Fruit fly (Drosophila melanogaster) Kc167 (cell line): ENCODE results near the gene mrt.

Source experiments
- Myc ChIP-seq: fragments of >200 bp; optimal IDR thresholded peaks from 2 replicates; lab custom pipeline; 2017; ENCODE audit warnings: missing external identifiers
- Sin3A ChIP-seq: fragments of >200 bp; optimal IDR thresholded peaks from 2 replicates; lab custom pipeline; 2018; ENCODE audit warnings: missing external identifiers
- h ChIP-seq: fragments of >200 bp; optimal IDR thresholded peaks from 3 replicates; lab custom pipeline; 2018; ENCODE audit warnings: missing external identifiers
- psq ChIP-seq: fragments of >200 bp; optimal IDR thresholded peaks from 2 replicates; lab custom pipeline; 2017; ENCODE audit warnings: missing external identifiers
- ttk ChIP-seq: sonication (Bioruptor generic); optimal IDR thresholded peaks from 2 replicates; lab custom pipeline; 2017; ENCODE audit warnings: missing external identifiers

DNA sequence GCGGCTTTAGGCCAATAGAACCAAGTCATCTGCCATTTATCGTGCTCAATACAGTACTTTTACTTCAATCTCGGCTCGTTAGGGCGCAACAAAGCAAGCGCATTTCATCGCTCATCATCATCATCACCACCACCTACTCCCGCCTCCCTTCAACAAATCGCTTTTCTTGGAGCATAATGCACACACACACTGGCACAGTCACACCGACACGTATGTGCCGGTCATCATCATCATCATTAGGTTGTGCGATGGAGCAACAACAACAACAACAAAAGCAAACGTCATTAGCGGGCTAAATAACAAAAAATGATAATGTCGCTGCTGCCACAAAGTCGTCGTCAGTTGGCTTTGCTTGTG lies 37.1 kb downstream of the mrt start:
- TF ChIP-seq Myc, result no peak
- TF ChIP-seq psq, result no peak
- TF ChIP-seq h (lab: Kevin White, UChicago), result no peak
- no peak for TF ChIP-seq ttk
- TF ChIP-seq Sin3A (lab: Kevin White, UChicago), result no peak
